Fruit fly (Drosophila melanogaster) whole organism, adult: Measurements from ENCODE around the gene sqh.

ENCODE experiments used
- CG12768 ChIP-seq: fragments of 200-800 bp; sonication (Bioruptor generic); optimal IDR thresholded peaks from 2 replicates; lab custom pipeline; 2017; ENCODE audit warnings: missing biosample characterization, missing genetic modification characterization, mild to moderate bottlenecking, moderate library complexity, missing genetic modification reagents
- CG7045 ChIP-seq: fragments of 200-800 bp; sonication (Bioruptor generic); optimal IDR thresholded peaks from 2 replicates; lab custom pipeline; 2017; ENCODE audit warnings: missing biosample characterization, mild to moderate bottlenecking, missing genetic modification characterization
- cic ChIP-seq: fragments of 200-800 bp; sonication (Bioruptor generic); optimal IDR thresholded peaks from 2 replicates; lab custom pipeline; 2017; ENCODE audit warnings: missing biosample characterization, mild to moderate bottlenecking, missing genetic modification characterization, moderate library complexity
- toe ChIP-seq: fragments of 200-800 bp; sonication (Bioruptor generic); optimal IDR thresholded peaks from 2 replicates; lab custom pipeline; 2016; ENCODE audit warnings: missing biosample characterization, missing genetic modification characterization

dm6 chrX:6193183-6193810, 31.6 kb downstream of the sqh start:
- TF ChIP-seq toe (GFP tag; lab: Kevin White, UChicago) = peak; percentile 5
- TF ChIP-seq CG7045 = peak; percentile 63
- peak; percentile 35 for TF ChIP-seq cic (GFP tag; lab: Kevin White, UChicago)
- TF ChIP-seq CG12768 (GFP tag; lab: Kevin White, UChicago) = peak; percentile 72
